Worm (Caenorhabditis elegans) whole organism, young adult: ENCODE data around the gene T05H10.4.

Experiments
- F22D6.2 ChIP-seq: sonication (generic microtip); optimal IDR thresholded peaks from 2 replicates; lab custom pipeline; 2016; ENCODE audit warnings: mild to moderate bottlenecking, missing genetic modification characterization, missing compliant biosample characterization
- F23B12.7 ChIP-seq: sonication (generic microtip); optimal IDR thresholded peaks from 2 replicates; lab custom pipeline; 2017; ENCODE audit warnings: missing genetic modification characterization, mild to moderate bottlenecking, missing compliant biosample characterization, antibody characterized with exemption, moderate library complexity; ENCODE audit not compliant: insufficient read depth
- F33H1.4 ChIP-seq: fragments of 200-800 bp; sonication (Bioruptor generic); IDR thresholded peaks from 2 replicates; pipeline ENCODE4 v1.3.6; 2022; ENCODE audit warnings: missing genetic modification reagents, missing genetic modification characterization, missing compliant biosample characterization
- F55B11.4 ChIP-seq: sonication (generic microtip); optimal IDR thresholded peaks from 2 replicates; lab custom pipeline; 2016; ENCODE audit warnings: missing compliant biosample characterization, missing genetic modification characterization, borderline replicate concordance; ENCODE audit not compliant: insufficient read depth
- F57C9.4 ChIP-seq: sonication (generic microtip); optimal IDR thresholded peaks from 2 replicates; lab custom pipeline; 2017; ENCODE audit warnings: mild to moderate bottlenecking, missing genetic modification characterization, missing compliant biosample characterization
- K12H6.12 ChIP-seq: fragments of 200-800 bp; sonication (Bioruptor generic); optimal IDR thresholded peaks from 2 replicates; lab custom pipeline; 2018; ENCODE audit warnings: mild to moderate bottlenecking, missing genetic modification characterization, missing compliant biosample characterization
- T26A5.8 ChIP-seq: sonication (generic microtip); optimal IDR thresholded peaks from 2 replicates; lab custom pipeline; 2016; ENCODE audit warnings: missing genetic modification characterization, missing compliant biosample characterization
- Y53F4B.3 ChIP-seq: fragments of 200-800 bp; sonication (Bioruptor generic); IDR thresholded peaks from 2 replicates; pipeline ENCODE4 v1.3.6; 2022; ENCODE audit warnings: missing genetic modification reagents, missing genetic modification characterization, missing compliant biosample characterization
- Y56A3A.18 ChIP-seq: fragments of 200-800 bp; sonication (Bioruptor generic); IDR thresholded peaks from 2 replicates; pipeline ENCODE4 v1.3.6; 2022; ENCODE audit warnings: missing genetic modification reagents, missing genetic modification characterization, missing compliant biosample characterization
- ZK185.1 ChIP-seq: sonication (generic microtip); optimal IDR thresholded peaks from 2 replicates; lab custom pipeline; 2016; ENCODE audit warnings: mild to moderate bottlenecking, missing genetic modification characterization, missing compliant biosample characterization; ENCODE audit not compliant: poor library complexity, severe bottlenecking
- akir-1 ChIP-seq: fragments of 200-800 bp; sonication (Bioruptor generic); optimal IDR thresholded peaks from 2 replicates; lab custom pipeline; 2018; ENCODE audit warnings: mild to moderate bottlenecking, missing genetic modification characterization, moderate library complexity, missing compliant biosample characterization
- aptf-2 ChIP-seq: fragments of 200-800 bp; sonication (Bioruptor generic); conservative IDR thresholded peaks from 2 replicates; pipeline ENCODE4 v1.3.6; 2022; ENCODE audit warnings: missing genetic modification reagents, missing genetic modification characterization, missing compliant biosample characterization
- atf-7 ChIP-seq: sonication (generic microtip); optimal IDR thresholded peaks from 2 replicates; lab custom pipeline; 2017; ENCODE audit warnings: mild to moderate bottlenecking, missing genetic modification characterization, missing compliant biosample characterization
- athp-1 ChIP-seq: sonication (generic microtip); optimal IDR thresholded peaks from 2 replicates; lab custom pipeline; 2017; ENCODE audit warnings: mild to moderate bottlenecking, missing genetic modification characterization, missing compliant biosample characterization
- bed-1 ChIP-seq: fragments of 200-800 bp; sonication (Bioruptor generic); IDR thresholded peaks from 2 replicates; pipeline ENCODE4 v1.3.6; 2022; ENCODE audit warnings: missing genetic modification reagents, missing genetic modification characterization, missing compliant biosample characterization
- cebp-1 ChIP-seq, 2 experiments: fragments of 200-800 bp in 1 of 2; sonication (Bioruptor generic) in 1 of 2; sonication (generic microtip) in 1 of 2; IDR thresholded peaks in 1 of 2; optimal IDR thresholded peaks in 1 of 2; 2 replicates each; pipeline versions ENCODE4 v1.3.6 to Lab custom; 2017 to 2022; ENCODE audit warnings: missing compliant biosample characterization in 2 of 2, missing genetic modification characterization in 2 of 2, mild to moderate bottlenecking in 1 of 2, missing genetic modification reagents in 1 of 2, moderate library complexity in 1 of 2
- ceh-27 ChIP-seq: fragments of 200-800 bp; sonication (Bioruptor generic); optimal IDR thresholded peaks from 2 replicates; lab custom pipeline; 2018; ENCODE audit warnings: mild to moderate bottlenecking, missing genetic modification characterization, moderate library complexity, missing compliant biosample characterization
- ceh-40 ChIP-seq: fragments of 200-800 bp; sonication (Bioruptor generic); IDR thresholded peaks from 2 replicates; pipeline ENCODE4 v1.3.6; 2022; ENCODE audit warnings: missing genetic modification characterization, missing compliant biosample characterization
- ceh-91 ChIP-seq: fragments of 200-800 bp; sonication (Bioruptor generic); IDR thresholded peaks from 2 replicates; pipeline ENCODE4 v1.3.6; 2022; ENCODE audit warnings: missing genetic modification reagents, missing genetic modification characterization, missing compliant biosample characterization
- dox-1 ChIP-seq: fragments of 200-800 bp; sonication (Bioruptor generic); IDR thresholded peaks from 2 replicates; pipeline ENCODE4 v1.3.6; 2022; ENCODE audit warnings: missing genetic modification reagents, missing genetic modification characterization, missing compliant biosample characterization
- egl-44 ChIP-seq: fragments of 200-800 bp; sonication (Bioruptor generic); IDR thresholded peaks from 2 replicates; pipeline ENCODE4 v1.3.6; 2022; ENCODE audit warnings: missing genetic modification reagents, missing genetic modification characterization, missing compliant biosample characterization
- ekl-4 ChIP-seq: fragments of 200-800 bp; sonication (Bioruptor generic); IDR thresholded peaks from 2 replicates; pipeline ENCODE4 v1.3.6; 2022; ENCODE audit warnings: missing genetic modification reagents, missing genetic modification characterization, missing compliant biosample characterization
- ets-4 ChIP-seq: fragments of 200-800 bp; sonication (Bioruptor generic); optimal IDR thresholded peaks from 2 replicates; lab custom pipeline; 2018; ENCODE audit warnings: mild to moderate bottlenecking, missing genetic modification characterization, missing compliant biosample characterization
- him-1 ChIP-seq: sonication (generic microtip); optimal IDR thresholded peaks from 2 replicates; lab custom pipeline; 2016; ENCODE audit warnings: missing genotype, missing genetic modification reagents, missing genetic modification characterization, missing compliant biosample characterization
- hlh-26 ChIP-seq: fragments of 200-800 bp; sonication (Bioruptor generic); conservative IDR thresholded peaks from 2 replicates; pipeline ENCODE4 v1.3.6; 2022; ENCODE audit warnings: missing genetic modification reagents, missing genetic modification characterization, missing compliant biosample characterization
- lin-26 ChIP-seq: fragments of 200-800 bp; sonication (Bioruptor generic); IDR thresholded peaks from 2 replicates; pipeline ENCODE4 v1.3.6; 2022; ENCODE audit warnings: missing genetic modification reagents, missing genetic modification characterization, missing compliant biosample characterization
- lin-35 ChIP-seq, 3 experiments: fragments of 150-350 bp in 2 of 3; sonication (generic microtip) in 1 of 3; optimal IDR thresholded peaks; 2 replicates each; lab custom pipeline; 2014 to 2018; ENCODE audit warnings: missing biosample characterization in 3 of 3, missing genetic modification characterization in 3 of 3, missing genetic modification reagents in 3 of 3
- lin-40 ChIP-seq: sonication (generic microtip); optimal IDR thresholded peaks from 2 replicates; lab custom pipeline; 2016; ENCODE audit warnings: missing genetic modification characterization, mild to moderate bottlenecking, missing compliant biosample characterization, missing genotype, missing genetic modification reagents
- lin-54 ChIP-seq: fragments of 200-800 bp; sonication (Bioruptor generic); optimal IDR thresholded peaks from 2 replicates; lab custom pipeline; 2018; ENCODE audit warnings: mild to moderate bottlenecking, missing genetic modification characterization, missing compliant biosample characterization
- lir-1 ChIP-seq: fragments of 200-800 bp; sonication (Bioruptor generic); conservative IDR thresholded peaks from 2 replicates; pipeline ENCODE4 v1.3.6; 2022; ENCODE audit warnings: missing genetic modification reagents, missing genetic modification characterization, missing compliant biosample characterization
- lsl-1 ChIP-seq: fragments of 200-800 bp; sonication (Bioruptor generic); optimal IDR thresholded peaks from 2 replicates; lab custom pipeline; 2018; ENCODE audit warnings: mild to moderate bottlenecking, missing genetic modification characterization, moderate library complexity, missing compliant biosample characterization
- lsy-27 ChIP-seq: sonication (generic microtip); optimal IDR thresholded peaks from 2 replicates; lab custom pipeline; 2017; ENCODE audit warnings: missing genetic modification characterization, mild to moderate bottlenecking, missing compliant biosample characterization, antibody characterized with exemption, missing genotype, borderline replicate concordance; ENCODE audit not compliant: insufficient read depth
- madf-6 ChIP-seq: fragments of 200-800 bp; sonication (Bioruptor generic); IDR thresholded peaks from 2 replicates; pipeline ENCODE4 v1.3.6; 2022; ENCODE audit warnings: missing genetic modification reagents, missing genetic modification characterization, missing compliant biosample characterization
- nfyb-1 ChIP-seq: fragments of 200-800 bp; sonication (Bioruptor generic); IDR thresholded peaks from 2 replicates; pipeline ENCODE4 v1.3.6; 2022; ENCODE audit warnings: missing genetic modification reagents, missing genetic modification characterization, missing compliant biosample characterization
- nhr-120 ChIP-seq: fragments of 200-800 bp; sonication (Bioruptor generic); IDR thresholded peaks from 2 replicates; pipeline ENCODE4 v1.3.6; 2022; ENCODE audit warnings: missing genetic modification characterization, missing compliant biosample characterization
- nhr-27 ChIP-seq: fragments of 200-800 bp; sonication (Bioruptor generic); optimal IDR thresholded peaks from 2 replicates; lab custom pipeline; 2018; ENCODE audit warnings: mild to moderate bottlenecking, missing genetic modification characterization, moderate library complexity, missing compliant biosample characterization
- pbrm-1 ChIP-seq: fragments of 200-800 bp; sonication (Bioruptor generic); IDR thresholded peaks from 2 replicates; pipeline ENCODE4 v1.3.6; 2022; ENCODE audit warnings: missing genetic modification reagents, missing genetic modification characterization, missing compliant biosample characterization
- pha-4 ChIP-seq: fragments of 150-350 bp; sonication (generic microtip); optimal IDR thresholded peaks from 2 replicates; lab custom pipeline; 2014; ENCODE audit warnings: missing biosample characterization, missing genetic modification reagents, missing genetic modification characterization
- sdz-38 ChIP-seq: sonication (generic microtip); optimal IDR thresholded peaks from 2 replicates; lab custom pipeline; 2016; ENCODE audit warnings: missing genotype, missing genetic modification characterization, missing compliant biosample characterization
- snpc-1.3 ChIP-seq: sonication (generic microtip); optimal IDR thresholded peaks from 2 replicates; lab custom pipeline; 2017; ENCODE audit warnings: missing genetic modification characterization, mild to moderate bottlenecking, missing compliant biosample characterization, antibody characterized with exemption, moderate library complexity, missing genotype, missing genetic modification reagents; ENCODE audit not compliant: insufficient read depth
- snpc-3.4 ChIP-seq: sonication (generic microtip); optimal IDR thresholded peaks from 2 replicates; lab custom pipeline; 2017; ENCODE audit warnings: missing genetic modification characterization, mild to moderate bottlenecking, missing compliant biosample characterization, antibody characterized with exemption, moderate library complexity, missing genotype, missing genetic modification reagents
- snpc-4 ChIP-seq, 5 experiments: fragments of 150-350 bp in 1 of 5; sonication (generic microtip) in 4 of 5; optimal IDR thresholded peaks; 2 replicates each; lab custom pipeline; 2014 to 2018; ENCODE audit warnings: missing genetic modification characterization in 5 of 5, missing biosample characterization in 3 of 5, antibody characterized with exemption in 2 of 5, mild to moderate bottlenecking in 2 of 5, missing compliant biosample characterization in 2 of 5, missing genotype in 2 of 5, moderate library complexity in 2 of 5, missing genetic modification reagents in 1 of 5
- tbp1 ChIP-seq: fragments of 200-800 bp; sonication (Bioruptor generic); optimal IDR thresholded peaks from 2 replicates; lab custom pipeline; 2018; ENCODE audit warnings: mild to moderate bottlenecking, missing genetic modification characterization, missing compliant biosample characterization
- tbx-9 ChIP-seq: sonication (generic microtip); optimal IDR thresholded peaks from 2 replicates; lab custom pipeline; 2016; ENCODE audit warnings: borderline replicate concordance, missing genetic modification characterization, inconsistent platforms, missing compliant biosample characterization
- xnd-1 ChIP-seq: sonication (generic microtip); optimal IDR thresholded peaks from 2 replicates; lab custom pipeline; 2016; ENCODE audit warnings: missing genotype, missing genetic modification reagents, missing genetic modification characterization, missing compliant biosample characterization
- ztf-18 ChIP-seq: sonication (generic microtip); optimal IDR thresholded peaks from 2 replicates; lab custom pipeline; 2016; ENCODE audit warnings: missing genotype, mild to moderate bottlenecking, missing genetic modification characterization, missing compliant biosample characterization

T05H10.4 gene

ce11 chrII:8039416-8039815 lies 13.5 kb upstream of the T05H10.4 start, which contains the start of the genes ubh-4 and algn-6:
Gene ubh-4, minus strand, starts transcription at chrII:8039597.
Gene algn-6, plus strand, starts transcription at chrII:8039802.
- TF ChIP-seq xnd-1 (tag; lab: Kevin White, UChicago): peak; percentile 25
- TF ChIP-seq F57C9.4 (tag; lab: Kevin White, UChicago): no peak
- no peak for TF ChIP-seq cebp-1 (GFP tag; IDR thresholded peaks at IDR 0.05; lab: Robert Waterston, UW)
- TF ChIP-seq cebp-1 (tag; optimal IDR thresholded peaks at IDR 0.05; lab: Kevin White, UChicago): peak; percentile 32
- no peak for TF ChIP-seq T26A5.8 (tag; lab: Kevin White, UChicago)
- no peak for TF ChIP-seq lsy-27
- TF ChIP-seq egl-44 (GFP tag; lab: Robert Waterston, UW): 0 out of 2 replicates have a peak, but pooled peaks have one; percentile 13
- peak; percentile 63 for TF ChIP-seq F23B12.7 (tag; lab: Kevin White, UChicago)
- peak; percentile 87 for TF ChIP-seq lsl-1
- no peak for TF ChIP-seq sdz-38 (tag; lab: Kevin White, UChicago)
- TF ChIP-seq nhr-27: no peak
- TF ChIP-seq pbrm-1 (GFP tag; lab: Robert Waterston, UW): peak; percentile 60; the same call in 1 of the 2 replicates
- TF ChIP-seq ceh-27 (GFP tag; lab: Kevin White, UChicago): peak; percentile 64
- no peak for TF ChIP-seq akir-1
- peak; percentile 69; the same call in 1 of the 2 replicates for TF ChIP-seq ceh-91
- TF ChIP-seq snpc-3.4 (tag; lab: Kevin White, UChicago): peak; percentile 16
- no peak for TF ChIP-seq F22D6.2 (tag; lab: Kevin White, UChicago)
- TF ChIP-seq atf-7: no peak
- peak; percentile 59 for TF ChIP-seq ztf-18
- TF ChIP-seq Y56A3A.18 (GFP tag; lab: Robert Waterston, UW): no peak
- no peak for TF ChIP-seq tbx-9 (tag; lab: Kevin White, UChicago)
- peak; percentile 16 for TF ChIP-seq lin-40 (tag; lab: Kevin White, UChicago)
- no peak for TF ChIP-seq lin-26 (GFP tag; lab: Robert Waterston, UW)
- peak; percentile 72 for TF ChIP-seq lin-54 (GFP tag; lab: Kevin White, UChicago)
- no peak for TF ChIP-seq lin-35 (GFP tag; optimal IDR thresholded peaks at IDR 0.05; lab: Kevin White, UChicago)
- TF ChIP-seq ZK185.1 (tag; lab: Kevin White, UChicago): peak; percentile 69
- peak; percentile 44 for TF ChIP-seq tbp1 (GFP tag; lab: Kevin White, UChicago)
- peak; percentile 86; the same call in 1 of the 2 replicates for TF ChIP-seq dox-1 (GFP tag; lab: Robert Waterston, UW)
- TF ChIP-seq ets-4: no peak
- no peak for TF ChIP-seq F55B11.4
- TF ChIP-seq nhr-120 (GFP tag; lab: Robert Waterston, UW): no peak
- no peak for TF ChIP-seq pha-4 (tag; lab: Kevin White, UChicago)
- peak; percentile 61 for TF ChIP-seq madf-6
- peak; percentile 24; the same call in 1 of the 2 replicates for TF ChIP-seq F33H1.4 (GFP tag; lab: Robert Waterston, UW)
- TF ChIP-seq ekl-4 (GFP tag; lab: Robert Waterston, UW): no peak
- no peak for TF ChIP-seq ceh-40 (GFP tag; lab: Robert Waterston, UW)
- peak; percentile 31; the same call in 1 of the 2 replicates for TF ChIP-seq aptf-2 (GFP tag; lab: Robert Waterston, UW)
- no peak for TF ChIP-seq hlh-26 (GFP tag; lab: Robert Waterston, UW)
- no peak for TF ChIP-seq nfyb-1
- no peak for TF ChIP-seq bed-1
- no peak for TF ChIP-seq lir-1 (GFP tag; lab: Robert Waterston, UW)
- TF ChIP-seq athp-1: peak; percentile 54
- TF ChIP-seq Y53F4B.3 (GFP tag; lab: Robert Waterston, UW): no peak
- TF ChIP-seq K12H6.12: peak; percentile 43
- TF ChIP-seq snpc-1.3 (tag; lab: Kevin White, UChicago): peak; percentile 3
- no peak for TF ChIP-seq him-1 (tag; lab: Kevin White, UChicago)
- no peak for TF ChIP-seq snpc-4 (GFP tag; optimal IDR thresholded peaks at IDR 0.05; lab: Kevin White, UChicago)
- peak; percentile 24 to 40 (median 29) for TF ChIP-seq snpc-4 (tag; optimal IDR thresholded peaks at IDR 0.05; lab: Kevin White, UChicago)
